Worm (Caenorhabditis elegans): Measurements from ENCODE around the gene srbc-3.

The srbc-3 gene

ce11 chrV:3289267-3289666 is 19.0 kb upstream of the srbc-3 start, which contains the start of gene F35F10.6:
TSS of gene F35F10.6 (minus strand) at chrV:3289367.
- TF ChIP-seq nfya-1 (tag; optimal IDR thresholded peaks at IDR 0.05; ENCODE audit: insufficient read depth) (no peak), unc-62 (GFP tag; optimal IDR thresholded peaks at IDR 0.05) (no peak), nhr-43 (tag; optimal IDR thresholded peaks at IDR 0.05; ENCODE audit: poor library complexity, severe bottlenecking) (no peak), unc-39 (tag; optimal IDR thresholded peaks at IDR 0.05) (no peak), zag-1 (tag; optimal IDR thresholded peaks at IDR 0.05) (no peak), sea-2 (GFP tag; optimal IDR thresholded peaks at IDR 0.05) (no peak), ceh-9 (tag; optimal IDR thresholded peaks at IDR 0.05) (no peak), nhr-77 (tag; optimal IDR thresholded peaks at IDR 0.05) (no peak), hmg-11 (tag; optimal IDR thresholded peaks at IDR 0.05) (no peak), R02D3.7 (tag; optimal IDR thresholded peaks at IDR 0.05) (no peak), jun-1 (tag; optimal IDR thresholded peaks at IDR 0.05) (no peak)

ce11 chrV:3295368-3295767 is 12.9 kb upstream of the srbc-3 start:
- TF ChIP-seq mdl-1 (tag; optimal IDR thresholded peaks at IDR 0.05) (no peak), nhr-67 (tag; optimal IDR thresholded peaks at IDR 0.05) (no peak), ceh-9 (tag; optimal IDR thresholded peaks at IDR 0.05) (no peak), nhr-25 (tag; optimal IDR thresholded peaks at IDR 0.05) (no peak), jun-1 (tag; optimal IDR thresholded peaks at IDR 0.05) (no peak), hmg-11 (tag; optimal IDR thresholded peaks at IDR 0.05) (no peak), skn-1 (tag; optimal IDR thresholded peaks at IDR 0.05) (no peak), egl-5 (tag; optimal IDR thresholded peaks at IDR 0.05) (no peak), lsy-12 (tag; optimal IDR thresholded peaks at IDR 0.05) (no peak), egl-27 (tag; optimal IDR thresholded peaks at IDR 0.05) (no peak), nhr-237 (tag; optimal IDR thresholded peaks at IDR 0.05) (no peak)

ce11 chrV:3297764-3298163 is 10.5 kb upstream of the srbc-3 start, which contains the start of gene srx-122:
TSS of gene srx-122 (minus strand) at chrV:3297864.
- TF ChIP-seq unc-39 (tag; optimal IDR thresholded peaks at IDR 0.05) (no peak), fos-1 (tag; optimal IDR thresholded peaks at IDR 0.05) (no peak), egl-5 (tag; optimal IDR thresholded peaks at IDR 0.05) (no peak), ama-1 (optimal IDR thresholded peaks at IDR 0.05) (no peak), egl-27 (tag; optimal IDR thresholded peaks at IDR 0.05) (no peak), snpc-4 (tag; optimal IDR thresholded peaks at IDR 0.05) (no peak)

ce11 chrV:3299437-3299836 is 8.8 kb upstream of the srbc-3 start:
- TF ChIP-seq daf-12 (tag; optimal IDR thresholded peaks at IDR 0.05) (no peak), ama-1 (optimal IDR thresholded peaks at IDR 0.05) (no peak), hmg-11 (tag; optimal IDR thresholded peaks at IDR 0.05) (no peak), mdl-1 (tag; optimal IDR thresholded peaks at IDR 0.05) (no peak), ceh-82 (tag; optimal IDR thresholded peaks at IDR 0.05) (no peak)

- TF ChIP-seq ceh-16 (tag; optimal IDR thresholded peaks at IDR 0.05): no peak
- no peak for TF ChIP-seq ztf-11 (tag; optimal IDR thresholded peaks at IDR 0.05)
- no peak for TF ChIP-seq elt-2 (tag; optimal IDR thresholded peaks at IDR 0.05)
- no peak for TF ChIP-seq fkh-10 (GFP tag; optimal IDR thresholded peaks at IDR 0.05)
- no peak for TF ChIP-seq egl-27 (tag; optimal IDR thresholded peaks at IDR 0.05)
- no peak for TF ChIP-seq mdl-1 (tag; optimal IDR thresholded peaks at IDR 0.05)
- no peak for TF ChIP-seq lsy-12 (tag; optimal IDR thresholded peaks at IDR 0.05)
- TF ChIP-seq fkh-2 (tag; optimal IDR thresholded peaks at IDR 0.05): no peak
- TF ChIP-seq lin-39 (tag; optimal IDR thresholded peaks at IDR 0.05): no peak
- no peak for TF ChIP-seq nhr-77 (tag; optimal IDR thresholded peaks at IDR 0.05)
Measured at ce11 chrV:3301898-3302297, 6.4 kb upstream of the srbc-3 start, which contains the start of gene srbc-1. TSS of gene srbc-1 (minus strand) at chrV:3301998.

ce11 chrV:3312067-3312666 is 3.9 kb downstream of the srbc-3 start, which contains the start of gene arrd-18:
TSS of gene arrd-18 (minus strand) at chrV:3312117.
- TF ChIP-seq nfya-1 (tag; optimal IDR thresholded peaks at IDR 0.05; ENCODE audit: insufficient read depth): peak; percentile 27
- TF ChIP-seq hmg-11 (tag; optimal IDR thresholded peaks at IDR 0.05): peak; percentile 50
- peak; percentile 38 for TF ChIP-seq elt-2 (tag; optimal IDR thresholded peaks at IDR 0.05)
- no peak for TF ChIP-seq mml-1 (tag; optimal IDR thresholded peaks at IDR 0.05)
- peak; percentile 14 for TF ChIP-seq snpc-4 (tag; optimal IDR thresholded peaks at IDR 0.05)
- no peak for TF ChIP-seq pha-4 (tag; optimal IDR thresholded peaks at IDR 0.05)

Data from whole organism, L3 larva.